Fruit fly (Drosophila melanogaster): ENCODE results near the gene emei.

Gene emei

dm6 chr3L:11148478-11149251, 39.2 kb downstream of the emei start (continued):
- peak; percentile 18 for TF ChIP-seq CG10209 (GFP tag; optimal IDR thresholded peaks at IDR 0.05)
- peak; percentile 67 for TF ChIP-seq Sox102F (GFP tag; optimal IDR thresholded peaks at IDR 0.05)
- TF ChIP-seq pfk (GFP tag; optimal IDR thresholded peaks at IDR 0.05) = no peak
- no peak for TF ChIP-seq Gug (GFP tag; IDR thresholded peaks at IDR 0.05)
- TF ChIP-seq CG9215 (GFP tag; IDR thresholded peaks at IDR 0.05) = no peak
- no peak for TF ChIP-seq Fer2 (tag; optimal IDR thresholded peaks at IDR 0.05)
- no peak for TF ChIP-seq so (GFP tag; IDR thresholded peaks at IDR 0.05)
- no peak for TF ChIP-seq kay (GFP tag; optimal IDR thresholded peaks at IDR 0.05)
- TF ChIP-seq hth (optimal IDR thresholded peaks at IDR 0.05) = no peak
- TF ChIP-seq da (GFP tag; optimal IDR thresholded peaks at IDR 0.05) = no peak
- TF ChIP-seq ems (GFP tag; optimal IDR thresholded peaks at IDR 0.05) = peak; percentile 3
- no peak for TF ChIP-seq CG13287 (GFP tag; IDR thresholded peaks at IDR 0.05; ENCODE audit: partially characterized antibody)
- TF ChIP-seq CG7745 (tag; optimal IDR thresholded peaks at IDR 0.05) = no peak
- peak; percentile 68 for TF ChIP-seq CG17359 (tag; optimal IDR thresholded peaks at IDR 0.05)
- peak; percentile 1 for TF ChIP-seq oc (tag; optimal IDR thresholded peaks at IDR 0.05)
- TF ChIP-seq pzg (GFP tag; optimal IDR thresholded peaks at IDR 0.05) = no peak
- 0 out of 2 replicates have a peak, but pooled peaks have one; percentile 44 for TF ChIP-seq ap (GFP tag; IDR thresholded peaks at IDR 0.05)
- no peak for TF ChIP-seq CG6854 (GFP tag; optimal IDR thresholded peaks at IDR 0.05)
- peak; percentile 29 for TF ChIP-seq CG6813 (GFP tag; optimal IDR thresholded peaks at IDR 0.05)
- peak; percentile 40 for TF ChIP-seq nmo (GFP tag; optimal IDR thresholded peaks at IDR 0.05)
- TF ChIP-seq HLH4C (GFP tag; IDR thresholded peaks at IDR 0.05; ENCODE audit: partially characterized antibody) = no peak
- TF ChIP-seq Hmr (GFP tag; optimal IDR thresholded peaks at IDR 0.05) = no peak
- peak; percentile 22; the same call in 1 of the 2 replicates for TF ChIP-seq CG14014 (GFP tag; IDR thresholded peaks at IDR 0.05)
- TF ChIP-seq gem (tag; optimal IDR thresholded peaks at IDR 0.05) = peak; percentile 71
- no peak; the same call in 1 of the 2 replicates for TF ChIP-seq Ptx1 (GFP tag; IDR thresholded peaks at IDR 0.05)
- no peak for TF ChIP-seq Dip2 (GFP tag; IDR thresholded peaks at IDR 0.05)
- no peak for TF ChIP-seq pan (optimal IDR thresholded peaks at IDR 0.05)
- TF ChIP-seq pan (GFP tag; optimal IDR thresholded peaks at IDR 0.05 in 1 of 2, IDR thresholded peaks at IDR 0.05 in 1 of 2) = peak in 1 of 2 experiments; percentile 52
- no peak for TF ChIP-seq CG10462 (GFP tag; optimal IDR thresholded peaks at IDR 0.05)
- TF ChIP-seq danr (GFP tag; IDR thresholded peaks at IDR 0.05) = no peak
- TF ChIP-seq CG3407 (GFP tag; optimal IDR thresholded peaks at IDR 0.05) = no peak
- no peak for TF ChIP-seq kah (GFP tag; optimal IDR thresholded peaks at IDR 0.05)
- TF ChIP-seq CG4360 (GFP tag; IDR thresholded peaks at IDR 0.05) = no peak
- peak; percentile 49 for TF ChIP-seq grau (tag; optimal IDR thresholded peaks at IDR 0.05)
- TF ChIP-seq CG17912 (GFP tag; optimal IDR thresholded peaks at IDR 0.05) = no peak
- TF ChIP-seq klu (GFP tag; IDR thresholded peaks at IDR 0.05) = no peak
- peak; percentile 14 for TF ChIP-seq Chrac-16 (GFP tag; optimal IDR thresholded peaks at IDR 0.05)

dm6 chr3L:11150735-11151287, 41.3 kb downstream of the emei start, which contains the start of gene CG6216:
Gene CG6216 (minus strand): TSS chr3L:11150785.
- TF ChIP-seq cg (GFP tag; optimal IDR thresholded peaks at IDR 0.05) = peak; percentile 1
- TF ChIP-seq CG33557 (GFP tag; optimal IDR thresholded peaks at IDR 0.05) = peak; percentile 26
- TF ChIP-seq Blimp-1 (GFP tag; optimal IDR thresholded peaks at IDR 0.05) = peak; percentile 99
- peak; percentile 78 for TF ChIP-seq Deaf1 (tag; optimal IDR thresholded peaks at IDR 0.05)
- TF ChIP-seq pb (GFP tag; optimal IDR thresholded peaks at IDR 0.05) = no peak
- TF ChIP-seq sd (tag; optimal IDR thresholded peaks at IDR 0.05) = peak; percentile 24
- no peak for TF ChIP-seq stwl (tag; optimal IDR thresholded peaks at IDR 0.05)
- TF ChIP-seq ab (GFP tag; optimal IDR thresholded peaks at IDR 0.05) = no peak
- peak; percentile 8; the same call in 1 of the 2 replicates for TF ChIP-seq vvl (GFP tag; IDR thresholded peaks at IDR 0.05)
- TF ChIP-seq Xrp1 (GFP tag; IDR thresholded peaks at IDR 0.05) = 0 out of 2 replicates have a peak, but pooled peaks have one; percentile 15
- no peak for TF ChIP-seq CG11695 (GFP tag; IDR thresholded peaks at IDR 0.05)
- TF ChIP-seq kni (GFP tag; optimal IDR thresholded peaks at IDR 0.05) = peak; percentile 73
- TF ChIP-seq Hr78 (GFP tag; optimal IDR thresholded peaks at IDR 0.05) = peak in 1 of 2 experiments; percentile 38
